Worm (Caenorhabditis elegans) whole organism, L4 larva: ENCODE results near the gene exos-4.2.

Experiments used
- D1046.2 ChIP-seq: fragments of 200-800 bp; sonication (Bioruptor generic); IDR thresholded peaks from 2 replicates; pipeline ENCODE4 v1.3.6; 2022; ENCODE audit warnings: missing genetic modification characterization, missing compliant biosample characterization
- R02D3.7 ChIP-seq: fragments of 150-350 bp; sonication (generic microtip); optimal IDR thresholded peaks from 3 replicates; lab custom pipeline; 2014; ENCODE audit warnings: missing biosample characterization, missing genetic modification characterization
- T20F7.1 ChIP-seq: fragments of 200-800 bp; sonication (Bioruptor generic); optimal IDR thresholded peaks from 2 replicates; lab custom pipeline; 2018; ENCODE audit warnings: mild to moderate bottlenecking, missing genetic modification characterization, missing compliant biosample characterization
- T26A8.4 ChIP-seq: fragments of 200-800 bp; sonication (Bioruptor generic); IDR thresholded peaks from 2 replicates; pipeline ENCODE4 v1.3.6; 2022; ENCODE audit warnings: missing genetic modification characterization, missing compliant biosample characterization
- Y48G9A.11 ChIP-seq: fragments of 200-800 bp; sonication (Bioruptor generic); IDR thresholded peaks from 2 replicates; pipeline ENCODE4 v1.3.6; 2022; ENCODE audit warnings: missing genetic modification reagents, missing genetic modification characterization, missing compliant biosample characterization
- Y5F2A.4 ChIP-seq: fragments of 200-800 bp; sonication (Bioruptor generic); optimal IDR thresholded peaks from 2 replicates; lab custom pipeline; 2018; ENCODE audit warnings: mild to moderate bottlenecking, missing genetic modification characterization, missing compliant biosample characterization
- Y75B8A.6 ChIP-seq: fragments of 200-800 bp; sonication (Bioruptor generic); IDR thresholded peaks from 2 replicates; pipeline ENCODE4 v1.3.6; 2022; ENCODE audit warnings: missing genetic modification reagents, missing genetic modification characterization, missing compliant biosample characterization
- ZK337.2 ChIP-seq: fragments of 200-800 bp; sonication (Bioruptor generic); IDR thresholded peaks from 2 replicates; pipeline ENCODE4 v1.3.6; 2022; ENCODE audit warnings: missing genetic modification reagents, missing genetic modification characterization, missing compliant biosample characterization
- arid-1 ChIP-seq: fragments of 200-800 bp; sonication (Bioruptor generic); conservative IDR thresholded peaks from 2 replicates; pipeline ENCODE4 v1.3.6; 2022; ENCODE audit warnings: missing genetic modification reagents, missing genetic modification characterization, missing compliant biosample characterization
- ceh-44 ChIP-seq: fragments of 200-800 bp; sonication (Bioruptor generic); IDR thresholded peaks from 2 replicates; pipeline ENCODE4 v1.3.6; 2022; ENCODE audit warnings: missing genetic modification reagents, missing genetic modification characterization, missing compliant biosample characterization
- ceh-82 ChIP-seq: sonication (generic microtip); optimal IDR thresholded peaks from 2 replicates; lab custom pipeline; 2017; ENCODE audit warnings: missing biosample characterization, missing genetic modification characterization
- ces-1 ChIP-seq: fragments of 150-350 bp; sonication (generic microtip); optimal IDR thresholded peaks from 4 replicates; lab custom pipeline; 2014; ENCODE audit warnings: missing biosample characterization, missing genetic modification reagents, missing genetic modification characterization
- daf-16 ChIP-seq, 3 experiments: sonication (generic microtip); optimal IDR thresholded peaks; 2 replicates each; lab custom pipeline; 2016 to 2017; ENCODE audit warnings: missing genetic modification characterization in 3 of 3, missing genetic modification reagents in 3 of 3, mild to moderate bottlenecking in 2 of 3, missing compliant biosample characterization in 2 of 3, missing biosample characterization in 1 of 3, moderate library complexity in 1 of 3
- dpl-1 ChIP-seq: fragments of 150-350 bp; optimal IDR thresholded peaks from 2 replicates; lab custom pipeline; 2014; ENCODE audit warnings: missing biosample characterization, missing genetic modification reagents, missing genetic modification characterization
- duxl-1 ChIP-seq: sonication (generic microtip); optimal IDR thresholded peaks from 2 replicates; lab custom pipeline; 2016; ENCODE audit warnings: mild to moderate bottlenecking, missing genetic modification characterization, moderate library complexity, missing compliant biosample characterization; ENCODE audit not compliant: poor library complexity
- dve-1 ChIP-seq: sonication (generic microtip); optimal IDR thresholded peaks from 2 replicates; lab custom pipeline; 2017; ENCODE audit warnings: antibody characterized with exemption, mild to moderate bottlenecking, missing genetic modification characterization, missing compliant biosample characterization; ENCODE audit not compliant: insufficient read depth
- hif-1 ChIP-seq, 2 experiments: sonication (generic microtip); optimal IDR thresholded peaks; 2 replicates each; lab custom pipeline; 2016 to 2017; ENCODE audit warnings: missing compliant biosample characterization in 2 of 2, missing genetic modification characterization in 2 of 2, missing genetic modification reagents in 2 of 2, missing genotype in 2 of 2, mild to moderate bottlenecking in 1 of 2
- hlh-11 ChIP-seq: fragments of 200-800 bp; sonication (Bioruptor generic); optimal IDR thresholded peaks from 2 replicates; lab custom pipeline; 2018; ENCODE audit warnings: mild to moderate bottlenecking, missing genetic modification characterization, missing compliant biosample characterization
- hmg-1.1 ChIP-seq: fragments of 200-800 bp; sonication (Bioruptor generic); IDR thresholded peaks from 2 replicates; pipeline ENCODE4 v1.3.6; 2022; ENCODE audit warnings: missing genetic modification reagents, missing genetic modification characterization, missing compliant biosample characterization
- jun-1 ChIP-seq: fragments of 150-350 bp; optimal IDR thresholded peaks from 2 replicates; lab custom pipeline; 2014; ENCODE audit warnings: missing biosample characterization, missing genetic modification reagents, missing genetic modification characterization
- lim-7 ChIP-seq: fragments of 200-800 bp; sonication (Bioruptor generic); IDR thresholded peaks from 2 replicates; pipeline ENCODE4 v1.3.6; 2022; ENCODE audit warnings: missing genetic modification characterization, missing compliant biosample characterization
- lin-15B ChIP-seq: fragments of 150-350 bp; sonication (generic microtip); optimal IDR thresholded peaks from 3 replicates; lab custom pipeline; 2014; ENCODE audit warnings: missing biosample characterization, missing genetic modification characterization
- lin-38 ChIP-seq: fragments of 200-800 bp; sonication (Bioruptor generic); IDR thresholded peaks from 2 replicates; pipeline ENCODE4 v1.3.6; 2022; ENCODE audit warnings: missing genetic modification reagents, missing genetic modification characterization, missing compliant biosample characterization
- lin-39 ChIP-seq: fragments of 150-350 bp; optimal IDR thresholded peaks from 2 replicates; lab custom pipeline; 2014; ENCODE audit warnings: missing biosample characterization, missing genetic modification reagents, missing genetic modification characterization
- lsy-2 ChIP-seq, 2 experiments: fragments of 150-350 bp in 1 of 2; sonication (generic microtip) in 1 of 2; optimal IDR thresholded peaks; 2 replicates each; lab custom pipeline; 2014 to 2017; ENCODE audit warnings: missing biosample characterization in 2 of 2, missing genetic modification characterization in 2 of 2
- madf-5 ChIP-seq, 2 experiments: fragments of 200-800 bp; sonication (Bioruptor generic); IDR thresholded peaks; 2 replicates each; pipeline ENCODE4 v1.3.6; 2022; ENCODE audit warnings: missing compliant biosample characterization in 2 of 2, missing genetic modification characterization in 2 of 2
- mep-1 ChIP-seq: fragments of 150-350 bp; sonication (generic microtip); optimal IDR thresholded peaks from 3 replicates; lab custom pipeline; 2014; ENCODE audit warnings: missing biosample characterization, missing genetic modification characterization
- mes-2 ChIP-seq: sonication (generic microtip); optimal IDR thresholded peaks from 2 replicates; lab custom pipeline; 2016; ENCODE audit warnings: missing genotype, mild to moderate bottlenecking, missing genetic modification characterization, missing compliant biosample characterization; ENCODE audit not compliant: poor library complexity, severe bottlenecking
- mxl-3 ChIP-seq: fragments of 200-800 bp; sonication (Bioruptor generic); optimal IDR thresholded peaks from 2 replicates; lab custom pipeline; 2018; ENCODE audit warnings: mild to moderate bottlenecking, missing genetic modification characterization, missing compliant biosample characterization
- nhr-111 ChIP-seq: fragments of 200-800 bp; sonication (Bioruptor generic); optimal IDR thresholded peaks from 2 replicates; lab custom pipeline; 2018; ENCODE audit warnings: mild to moderate bottlenecking, missing genetic modification characterization, missing compliant biosample characterization
- nhr-28 ChIP-seq: fragments of 150-350 bp; optimal IDR thresholded peaks from 2 replicates; lab custom pipeline; 2014; ENCODE audit warnings: missing biosample characterization, missing genetic modification characterization
- nhr-41 ChIP-seq: fragments of 200-800 bp; sonication (Bioruptor generic); IDR thresholded peaks from 2 replicates; pipeline ENCODE4 v1.3.6; 2022; ENCODE audit warnings: missing genetic modification reagents, missing genetic modification characterization, missing compliant biosample characterization
- nhr-48 ChIP-seq: sonication (generic microtip); optimal IDR thresholded peaks from 2 replicates; lab custom pipeline; 2016; ENCODE audit warnings: mild to moderate bottlenecking, missing genetic modification characterization, missing compliant biosample characterization
- nhr-76 ChIP-seq: fragments of 150-350 bp; optimal IDR thresholded peaks from 2 replicates; lab custom pipeline; 2014; ENCODE audit warnings: missing biosample characterization, missing genetic modification characterization
- nhr-77 ChIP-seq: fragments of 150-350 bp; optimal IDR thresholded peaks from 2 replicates; lab custom pipeline; 2014; ENCODE audit warnings: missing biosample characterization, missing genetic modification characterization
- php-3 ChIP-seq: fragments of 200-800 bp; sonication (Bioruptor generic); IDR thresholded peaks from 2 replicates; pipeline ENCODE4 v1.3.6; 2022; ENCODE audit warnings: missing genetic modification reagents, missing genetic modification characterization, missing compliant biosample characterization
- pqm-1 ChIP-seq: sonication (generic microtip); optimal IDR thresholded peaks from 2 replicates; lab custom pipeline; 2017; ENCODE audit warnings: missing biosample characterization, missing genetic modification characterization
- saeg-2 ChIP-seq: fragments of 200-800 bp; sonication (Bioruptor generic); IDR thresholded peaks from 2 replicates; pipeline ENCODE4 v1.3.6; 2022; ENCODE audit warnings: missing genetic modification reagents, missing genetic modification characterization, missing compliant biosample characterization
- set-16 ChIP-seq: fragments of 200-800 bp; sonication (Bioruptor generic); IDR thresholded peaks from 2 replicates; pipeline ENCODE4 v1.3.6; 2022; ENCODE audit warnings: missing genetic modification reagents, missing genetic modification characterization, missing compliant biosample characterization
- unc-62 ChIP-seq, 3 experiments: fragments of 150-350 bp in 1 of 3; sonication (generic microtip); optimal IDR thresholded peaks in 2 of 3; peaks in 1 of 3; 1 replicate in 1 of 3; 2 replicates in 2 of 3; lab custom pipeline; 2014 to 2017; ENCODE audit warnings: missing biosample characterization in 3 of 3, missing genetic modification characterization in 3 of 3, missing genetic modification reagents in 3 of 3, missing genotype in 1 of 3
- zfp-2 ChIP-seq: sonication (generic microtip); optimal IDR thresholded peaks from 2 replicates; lab custom pipeline; 2016; ENCODE audit warnings: mild to moderate bottlenecking, missing genetic modification characterization, missing compliant biosample characterization
- zip-11 ChIP-seq: fragments of 200-800 bp; sonication (Bioruptor generic); IDR thresholded peaks from 2 replicates; pipeline ENCODE4 v1.3.6; 2022; ENCODE audit warnings: missing genetic modification characterization, missing compliant biosample characterization
- zip-2 ChIP-seq: fragments of 150-350 bp; optimal IDR thresholded peaks from 2 replicates; lab custom pipeline; 2014; ENCODE audit warnings: missing biosample characterization, missing genetic modification characterization

The exos-4.2 gene

DNA sequence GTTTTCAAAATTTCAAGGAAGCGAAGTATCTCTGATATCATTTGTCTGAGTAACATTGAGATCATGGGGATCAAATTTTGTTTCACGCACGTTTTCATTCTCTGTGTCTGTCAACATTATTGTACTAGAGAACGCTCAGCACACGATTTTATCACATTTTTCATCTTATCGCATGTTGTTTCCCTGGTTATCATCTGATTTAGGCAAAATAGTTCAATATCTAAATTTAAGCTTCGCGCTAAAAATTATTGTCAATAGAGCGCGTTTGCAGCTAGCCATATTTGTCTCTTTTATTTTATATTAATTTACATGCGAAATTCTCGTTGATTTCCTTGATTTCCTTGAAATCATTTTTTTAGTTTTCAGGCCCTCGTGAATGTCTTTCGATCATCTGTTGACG, 14.5 kb upstream of the exos-4.2 start, which contains the start of gene K02F3.2 (continued):
- TF ChIP-seq mxl-3 (GFP tag; lab: Kevin White, UChicago) (peak; percentile 57), Y48G9A.11 (GFP tag; lab: Robert Waterston, UW) (no peak), duxl-1 (peak; percentile 17), nhr-48 (peak; percentile 53), jun-1 (tag; lab: Kevin White, UChicago) (no peak), T20F7.1 (GFP tag; lab: Kevin White, UChicago) (peak; percentile 58), lin-39 (tag; lab: Kevin White, UChicago) (no peak), pqm-1 (tag; lab: Kevin White, UChicago) (peak; percentile 1), zip-2 (tag; lab: Kevin White, UChicago) (no peak), hif-1 (tag; optimal IDR thresholded peaks at IDR 0.05; lab: Kevin White, UChicago) (peak in 1 of 2 experiments; percentile 47), daf-16 (GFP tag; optimal IDR thresholded peaks at IDR 0.05; lab: Kevin White, UChicago) (no peak), daf-16 (tag; optimal IDR thresholded peaks at IDR 0.05; lab: Kevin White, UChicago) (peak; percentile 86), T26A8.4 (no peak), mep-1 (peak; percentile 56), mes-2 (peak; percentile 13), dve-1 (tag; lab: Kevin White, UChicago) (peak; percentile 82), lin-38 (GFP tag; lab: Robert Waterston, UW) (peak; percentile 95), hlh-11 (peak; percentile 82), arid-1 (GFP tag; lab: Robert Waterston, UW) (no peak), nhr-111 (GFP tag; lab: Kevin White, UChicago) (no peak)
- TF ChIP-seq, all 104 proteins: peak for 24

DNA sequence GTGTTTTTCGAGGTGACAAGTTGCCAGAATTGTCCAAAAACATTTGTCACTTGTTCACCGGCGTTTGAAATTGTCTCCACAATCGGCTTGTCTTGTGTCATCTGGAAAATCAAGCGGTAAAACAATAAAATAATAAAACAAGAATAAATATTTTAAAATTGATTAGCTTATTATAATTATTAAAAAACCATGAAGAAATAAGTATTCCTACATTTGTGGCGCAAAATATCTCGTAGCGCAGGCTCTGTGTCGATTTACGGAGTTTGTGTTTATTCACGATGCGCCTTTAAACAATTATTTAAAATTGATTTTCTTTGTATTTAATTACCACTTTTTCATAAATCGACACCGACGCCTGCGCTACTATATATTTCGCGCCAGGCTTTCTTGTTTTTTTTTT, 7.7 kb upstream of the exos-4.2 start, which contains the start of gene moma-1:
Gene moma-1, minus strand, starts transcription at position 101 of the 400 bp plus-strand sequence.
- TF ChIP-seq ceh-82 (tag; lab: Kevin White, UChicago) (no peak), ces-1 (no peak), lin-38 (GFP tag; lab: Robert Waterston, UW) (peak; percentile 39; the same call in 1 of the 2 replicates), hmg-1.1 (GFP tag; lab: Robert Waterston, UW) (no peak), Y48G9A.11 (GFP tag; lab: Robert Waterston, UW) (peak; percentile 30; the same call in 1 of the 2 replicates)
- TF ChIP-seq, all 104 proteins: peak for 2

DNA sequence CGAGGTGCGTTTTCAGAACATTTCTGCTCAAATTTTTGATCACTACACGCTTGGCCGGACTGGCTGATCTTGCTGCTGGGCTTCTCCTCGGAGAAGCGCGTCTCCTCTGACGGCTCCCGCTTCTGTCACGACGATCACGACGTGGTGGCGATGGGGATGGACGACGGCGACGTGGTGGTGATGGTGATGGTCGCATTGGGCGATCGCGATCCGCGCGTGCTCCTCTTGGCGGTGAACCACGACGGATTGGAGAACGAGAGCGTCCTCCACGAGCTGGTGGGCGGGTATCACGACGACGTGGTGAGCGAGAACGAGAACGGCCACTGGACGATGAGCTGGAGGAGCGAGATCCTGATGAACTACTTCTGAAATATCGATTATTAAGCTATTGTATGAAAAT, 6.6 kb upstream of the exos-4.2 start:
- no peak for TF ChIP-seq nhr-28 (tag; lab: Kevin White, UChicago)
- TF ChIP-seq Y75B8A.6 = 0 out of 2 replicates have a peak, but pooled peaks have one; percentile 31
- TF ChIP-seq unc-62 (GFP tag; optimal IDR thresholded peaks at IDR 0.05 in 1 of 2; lab: Kevin White, UChicago) = peak in 1 of 2 experiments; percentile 74
- no peak for TF ChIP-seq unc-62 (tag; optimal IDR thresholded peaks at IDR 0.05; lab: Kevin White, UChicago)
- TF ChIP-seq lim-7 = peak; percentile 18; the same call in 1 of the 2 replicates
- no peak for TF ChIP-seq D1046.2 (GFP tag; lab: Robert Waterston, UW)
- 0 out of 4 replicates have a peak, but pooled peaks of 1 of the 2 experiments have one; percentile 14 for TF ChIP-seq madf-5 (GFP tag; IDR thresholded peaks at IDR 0.05; lab: Robert Waterston, UW)
- 0 out of 2 replicates have a peak, but pooled peaks have one; percentile 20 for TF ChIP-seq ZK337.2 (GFP tag; lab: Robert Waterston, UW)
- TF ChIP-seq set-16 (GFP tag; lab: Robert Waterston, UW) = peak; percentile 94

DNA sequence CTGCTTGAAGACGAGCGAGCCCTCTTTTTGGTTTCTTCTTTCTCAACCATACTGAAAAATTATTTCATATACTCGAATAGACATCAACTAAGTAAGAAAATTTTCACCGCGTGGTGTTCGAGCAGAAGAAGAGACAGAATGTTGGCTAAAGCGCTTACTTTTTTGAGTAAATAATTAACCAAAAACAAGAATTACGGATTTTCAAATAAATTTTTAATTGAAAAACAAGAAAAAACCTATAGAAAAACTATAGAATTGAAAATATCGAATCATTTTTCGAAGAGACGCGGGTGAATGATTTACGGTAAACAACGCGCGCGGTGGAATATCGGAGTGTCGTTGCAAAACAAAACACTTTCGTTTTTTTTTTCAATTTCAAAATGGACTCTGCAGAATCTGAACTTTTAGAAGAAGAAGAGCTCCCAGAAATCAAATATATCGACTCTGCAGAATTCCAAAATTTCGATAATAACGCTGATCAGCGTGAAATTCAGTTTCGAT, 6.1 kb upstream of the exos-4.2 start, which contains the start of the genes rnp-5 and tag-51:
Gene rnp-5, minus strand, starts transcription at position 51 of the 501 bp plus-strand sequence.
Gene tag-51, plus strand, starts transcription at position 363 of the 501 bp plus-strand sequence.
- TF ChIP-seq lim-7 = no peak
- TF ChIP-seq Y5F2A.4 (GFP tag; lab: Kevin White, UChicago) = no peak
- TF ChIP-seq nhr-41 (GFP tag; lab: Robert Waterston, UW) = no peak
- no peak for TF ChIP-seq ceh-44 (GFP tag; lab: Robert Waterston, UW)
- peak in 1 of 2 experiments; percentile 22 for TF ChIP-seq lsy-2 (tag; optimal IDR thresholded peaks at IDR 0.05; lab: Kevin White, UChicago)
- peak; percentile 74 for TF ChIP-seq Y48G9A.11 (GFP tag; lab: Robert Waterston, UW)
- peak; percentile 12 for TF ChIP-seq dpl-1 (GFP tag; lab: Kevin White, UChicago)
- no peak for TF ChIP-seq mxl-3 (GFP tag; lab: Kevin White, UChicago)
- no peak for TF ChIP-seq saeg-2
- no peak for TF ChIP-seq ZK337.2 (GFP tag; lab: Robert Waterston, UW)
- no peak for TF ChIP-seq zip-11
- peak; percentile 92 for TF ChIP-seq T20F7.1 (GFP tag; lab: Kevin White, UChicago)
- TF ChIP-seq lin-15B (tag; lab: Kevin White, UChicago) = no peak
- no peak for TF ChIP-seq nhr-76 (tag; lab: Kevin White, UChicago)
- peak; percentile 39 for TF ChIP-seq mes-2
- no peak for TF ChIP-seq zfp-2
- TF ChIP-seq nhr-77 (tag; lab: Kevin White, UChicago) = no peak
- TF ChIP-seq php-3 (GFP tag; lab: Robert Waterston, UW) = no peak
- peak; percentile 56 for TF ChIP-seq R02D3.7
